Fruit fly (Drosophila melanogaster): ENCODE data around the gene Osi14.

DNA sequence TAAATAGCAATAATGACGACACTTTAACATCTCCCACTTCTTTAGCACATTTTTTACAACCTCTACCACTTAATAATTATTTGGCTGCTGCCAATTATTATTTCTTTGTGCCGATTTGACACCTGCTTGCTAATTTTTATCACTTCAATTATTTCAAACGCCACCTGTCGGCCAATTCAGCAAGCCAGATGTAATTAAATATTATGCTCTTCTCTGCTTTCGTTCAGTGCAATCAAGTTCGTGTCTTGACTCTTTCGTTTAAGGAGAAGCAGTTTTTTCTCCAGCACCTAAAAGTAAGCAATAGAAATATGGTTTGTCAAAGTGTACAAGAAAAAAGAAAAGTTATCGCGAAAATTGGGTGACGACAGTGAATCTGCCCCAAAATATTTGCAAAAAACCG lies 44.5 kb upstream of the Osi14 start:
- no peak for TF ChIP-seq CrebA (GFP tag; optimal IDR thresholded peaks at IDR 0.05; ENCODE audit: borderline replicate concordance)
- TF ChIP-seq Jra (GFP tag; optimal IDR thresholded peaks at IDR 0.05), result no peak
- TF ChIP-seq OdsH (GFP tag; optimal IDR thresholded peaks at IDR 0.05), result no peak
- no peak for TF ChIP-seq psq (GFP tag; optimal IDR thresholded peaks at IDR 0.05)

Measured in whole organism, wandering third instar larva.